Worm (Caenorhabditis elegans) whole organism, early embryonic: ENCODE data around the gene C37C3.18.

Source experiments
- B0310.2 ChIP-seq: sonication (generic microtip); optimal IDR thresholded peaks from 2 replicates; lab custom pipeline; 2016; ENCODE audit warnings: mild to moderate bottlenecking, missing genetic modification characterization, missing compliant biosample characterization
- F13C5.2 ChIP-seq: sonication (generic microtip); optimal IDR thresholded peaks from 2 replicates; lab custom pipeline; 2017; ENCODE audit warnings: mild to moderate bottlenecking, missing genetic modification characterization, inconsistent platforms, missing compliant biosample characterization
- aly-1 ChIP-seq: sonication (generic microtip); optimal IDR thresholded peaks from 2 replicates; lab custom pipeline; 2016; ENCODE audit warnings: missing genetic modification characterization, missing compliant biosample characterization
- ama-1 ChIP-seq: fragments of 150-350 bp; optimal IDR thresholded peaks from 2 replicates; lab custom pipeline; 2014
- ceh-13 ChIP-seq: fragments of 200-800 bp; sonication (Bioruptor generic); optimal IDR thresholded peaks from 2 replicates; lab custom pipeline; 2018; ENCODE audit warnings: mild to moderate bottlenecking, missing genetic modification characterization, missing compliant biosample characterization
- ceh-36 ChIP-seq: sonication (generic microtip); optimal IDR thresholded peaks from 2 replicates; lab custom pipeline; 2016; ENCODE audit warnings: missing genetic modification characterization, inconsistent platforms, missing compliant biosample characterization
- ets-7 ChIP-seq: sonication (generic microtip); optimal IDR thresholded peaks from 2 replicates; lab custom pipeline; 2016; ENCODE audit warnings: missing genotype, missing genetic modification characterization, missing compliant biosample characterization
- flt-1 ChIP-seq: fragments of 200-800 bp; sonication (Bioruptor generic); IDR thresholded peaks from 2 replicates; pipeline ENCODE4 v1.3.6; 2022; ENCODE audit warnings: missing genetic modification characterization, missing compliant biosample characterization
- hmbx-1 ChIP-seq: sonication (generic microtip); optimal IDR thresholded peaks from 2 replicates; lab custom pipeline; 2016; ENCODE audit warnings: mild to moderate bottlenecking, missing genetic modification characterization, missing compliant biosample characterization
- hmg-4 ChIP-seq: fragments of 200-800 bp; sonication (Bioruptor generic); optimal IDR thresholded peaks from 2 replicates; lab custom pipeline; 2018; ENCODE audit warnings: mild to moderate bottlenecking, missing genetic modification characterization, missing compliant biosample characterization
- hnd-1 ChIP-seq: sonication (generic microtip); optimal IDR thresholded peaks from 2 replicates; lab custom pipeline; 2016; ENCODE audit warnings: missing genetic modification characterization, missing compliant biosample characterization
- pes-1 ChIP-seq: fragments of 200-800 bp; sonication (Bioruptor generic); IDR thresholded peaks from 2 replicates; pipeline ENCODE4 v1.3.6; 2022; ENCODE audit warnings: missing genetic modification reagents, missing genetic modification characterization, missing compliant biosample characterization
- scrt-1 ChIP-seq: fragments of 200-800 bp; sonication (Bioruptor generic); IDR thresholded peaks from 2 replicates; pipeline ENCODE4 v1.3.6; 2022; ENCODE audit warnings: missing genetic modification characterization, missing compliant biosample characterization
- sea-1 ChIP-seq: fragments of 200-800 bp; sonication (Bioruptor generic); conservative IDR thresholded peaks from 2 replicates; pipeline ENCODE4 v1.3.6; 2022; ENCODE audit warnings: missing genetic modification characterization, missing compliant biosample characterization
- tbx-11 ChIP-seq: fragments of 200-800 bp; sonication (Bioruptor generic); IDR thresholded peaks from 2 replicates; pipeline ENCODE4 v1.3.6; 2022; ENCODE audit warnings: missing genetic modification characterization, missing compliant biosample characterization
- tbx-37 ChIP-seq: fragments of 200-800 bp; sonication (Bioruptor generic); conservative IDR thresholded peaks from 2 replicates; pipeline ENCODE4 v1.3.6; 2022; ENCODE audit warnings: missing genetic modification reagents, missing genetic modification characterization, missing compliant biosample characterization
- tra-4 ChIP-seq: sonication (generic microtip); optimal IDR thresholded peaks from 2 replicates; lab custom pipeline; 2017; ENCODE audit warnings: missing genetic modification characterization, missing compliant biosample characterization

The C37C3.18 gene

ce11 chrV:7830952-7831351 lies 23.8 kb upstream of the C37C3.18 start:
- TF ChIP-seq flt-1 (GFP tag; lab: Robert Waterston, UW) (no peak), hmbx-1 (tag; lab: Kevin White, UChicago) (no peak), F13C5.2 (tag; lab: Kevin White, UChicago) (no peak), hnd-1 (tag; lab: Kevin White, UChicago) (no peak), hmg-4 (GFP tag; lab: Kevin White, UChicago) (no peak), scrt-1 (GFP tag; lab: Robert Waterston, UW) (no peak), ets-7 (tag; lab: Kevin White, UChicago) (no peak)

ce11 chrV:7836911-7837310 lies 17.9 kb upstream of the C37C3.18 start, which contains the start of gene txt-5:
txt-5 (minus strand) TSS chrV:7837134.
- TF ChIP-seq scrt-1 (GFP tag; lab: Robert Waterston, UW) = no peak
- no peak for TF ChIP-seq tbx-37 (GFP tag; lab: Robert Waterston, UW)
- no peak for TF ChIP-seq F13C5.2 (tag; lab: Kevin White, UChicago)
- TF ChIP-seq ets-7 (tag; lab: Kevin White, UChicago) = no peak
- no peak for TF ChIP-seq pes-1
- TF ChIP-seq hmg-4 (GFP tag; lab: Kevin White, UChicago) = no peak
- no peak for TF ChIP-seq ceh-13
- no peak for TF ChIP-seq sea-1 (GFP tag; lab: Robert Waterston, UW)
- TF ChIP-seq ceh-36 (tag; lab: Kevin White, UChicago) = no peak
- TF ChIP-seq tbx-11 (GFP tag; lab: Robert Waterston, UW) = no peak
- TF ChIP-seq hnd-1 (tag; lab: Kevin White, UChicago) = no peak
- TF ChIP-seq B0310.2 (tag; lab: Kevin White, UChicago) = no peak
- no peak for TF ChIP-seq hmbx-1 (tag; lab: Kevin White, UChicago)
- no peak for TF ChIP-seq aly-1 (tag; lab: Kevin White, UChicago)
- no peak for TF ChIP-seq tra-4
- no peak for TF ChIP-seq flt-1 (GFP tag; lab: Robert Waterston, UW)
- no peak for TF ChIP-seq ama-1

ce11 chrV:7837809-7838208 lies 17.0 kb upstream of the C37C3.18 start, which contains the start of gene ttr-33:
ttr-33 (minus strand) TSS chrV:7837909.
- no peak for TF ChIP-seq hnd-1 (tag; lab: Kevin White, UChicago)
- no peak for TF ChIP-seq ama-1
- no peak for TF ChIP-seq aly-1 (tag; lab: Kevin White, UChicago)
- no peak for TF ChIP-seq scrt-1 (GFP tag; lab: Robert Waterston, UW)
- TF ChIP-seq tra-4 = no peak
- no peak for TF ChIP-seq tbx-37 (GFP tag; lab: Robert Waterston, UW)
- no peak for TF ChIP-seq B0310.2 (tag; lab: Kevin White, UChicago)
- no peak for TF ChIP-seq hmg-4 (GFP tag; lab: Kevin White, UChicago)
- TF ChIP-seq ets-7 (tag; lab: Kevin White, UChicago) = no peak
- TF ChIP-seq hmbx-1 (tag; lab: Kevin White, UChicago) = no peak
- TF ChIP-seq sea-1 (GFP tag; lab: Robert Waterston, UW) = no peak
- no peak for TF ChIP-seq ceh-13

ce11 chrV:7839485-7839884 lies 15.3 kb upstream of the C37C3.18 start, which contains the start of gene C37C3.12:
C37C3.12 (minus strand) TSS chrV:7839585.
- TF ChIP-seq sea-1 (GFP tag; lab: Robert Waterston, UW) = no peak
- TF ChIP-seq tra-4 = no peak
- no peak for TF ChIP-seq tbx-11 (GFP tag; lab: Robert Waterston, UW)
- no peak for TF ChIP-seq hmg-4 (GFP tag; lab: Kevin White, UChicago)
- no peak for TF ChIP-seq hnd-1 (tag; lab: Kevin White, UChicago)
- no peak for TF ChIP-seq ceh-36 (tag; lab: Kevin White, UChicago)
- no peak for TF ChIP-seq hmbx-1 (tag; lab: Kevin White, UChicago)
- no peak for TF ChIP-seq flt-1 (GFP tag; lab: Robert Waterston, UW)
- TF ChIP-seq ets-7 (tag; lab: Kevin White, UChicago) = no peak
- no peak for TF ChIP-seq tbx-37 (GFP tag; lab: Robert Waterston, UW)
- no peak for TF ChIP-seq aly-1 (tag; lab: Kevin White, UChicago)
- no peak for TF ChIP-seq pes-1

ce11 chrV:7842228-7842627 lies 12.6 kb upstream of the C37C3.18 start, which contains the start of gene grd-8:
grd-8 (plus strand) TSS chrV:7842528.
- TF ChIP-seq ama-1 (no peak), B0310.2 (tag; lab: Kevin White, UChicago) (no peak), ceh-36 (tag; lab: Kevin White, UChicago) (no peak), pes-1 (no peak), flt-1 (GFP tag; lab: Robert Waterston, UW) (no peak), hmg-4 (GFP tag; lab: Kevin White, UChicago) (no peak), F13C5.2 (tag; lab: Kevin White, UChicago) (no peak), hnd-1 (tag; lab: Kevin White, UChicago) (no peak), tbx-11 (GFP tag; lab: Robert Waterston, UW) (no peak), ets-7 (tag; lab: Kevin White, UChicago) (no peak)

ce11 chrV:7847170-7847569 lies 7.6 kb upstream of the C37C3.18 start, which contains the start of gene memo-1:
memo-1 (minus strand) TSS chrV:7847171.
- TF ChIP-seq pes-1 (no peak), hmbx-1 (tag; lab: Kevin White, UChicago) (no peak), B0310.2 (tag; lab: Kevin White, UChicago) (no peak), ets-7 (tag; lab: Kevin White, UChicago) (no peak), ceh-36 (tag; lab: Kevin White, UChicago) (no peak), ceh-13 (no peak)

- TF ChIP-seq tbx-11 (GFP tag; lab: Robert Waterston, UW) = no peak
- TF ChIP-seq tbx-37 (GFP tag; lab: Robert Waterston, UW) = no peak
- no peak for TF ChIP-seq hmbx-1 (tag; lab: Kevin White, UChicago)
- TF ChIP-seq hnd-1 (tag; lab: Kevin White, UChicago) = no peak
- TF ChIP-seq sea-1 (GFP tag; lab: Robert Waterston, UW) = no peak
- no peak for TF ChIP-seq tra-4
- TF ChIP-seq hmg-4 (GFP tag; lab: Kevin White, UChicago) = no peak
- no peak for TF ChIP-seq ama-1
- TF ChIP-seq flt-1 (GFP tag; lab: Robert Waterston, UW) = no peak
- TF ChIP-seq B0310.2 (tag; lab: Kevin White, UChicago) = no peak
- TF ChIP-seq F13C5.2 (tag; lab: Kevin White, UChicago) = no peak
- TF ChIP-seq ceh-13 = no peak
- TF ChIP-seq aly-1 (tag; lab: Kevin White, UChicago) = no peak
- TF ChIP-seq pes-1 = no peak
- no peak for TF ChIP-seq ceh-36 (tag; lab: Kevin White, UChicago)
- TF ChIP-seq scrt-1 (GFP tag; lab: Robert Waterston, UW) = no peak
- TF ChIP-seq ets-7 (tag; lab: Kevin White, UChicago) = no peak
These were observed 7.1 kb upstream of the C37C3.18 start for ce11 chrV:7847687-7848086.
